Worm (Caenorhabditis elegans) whole organism, mixed stage, embryonic: ENCODE results near the gene T07H3.7.
"Not testable (repeated sequence)": the region's sequence is repeated elsewhere in the genome, so short reads cannot be mapped to it uniquely, and the experiment has no call there.

ENCODE experiments used
- blmp-1 ChIP-seq: fragments of 150-350 bp; optimal IDR thresholded peaks from 2 replicates; lab custom pipeline; 2014; ENCODE audit warnings: missing biosample characterization, missing genetic modification characterization
- ces-1 ChIP-seq: fragments of 150-350 bp; optimal IDR thresholded peaks from 2 replicates; lab custom pipeline; 2014; ENCODE audit warnings: missing biosample characterization, missing genetic modification reagents, missing genetic modification characterization
- cnd-1 ChIP-seq: fragments of 200-800 bp; sonication (Bioruptor generic); optimal IDR thresholded peaks from 2 replicates; lab custom pipeline; 2018; ENCODE audit warnings: mild to moderate bottlenecking, missing genetic modification characterization, missing compliant biosample characterization
- elt-3 ChIP-seq: fragments of 150-350 bp; optimal IDR thresholded peaks from 2 replicates; lab custom pipeline; 2014; ENCODE audit warnings: missing biosample characterization, missing genetic modification characterization
- hlh-1 ChIP-seq: fragments of 150-350 bp; optimal IDR thresholded peaks from 2 replicates; lab custom pipeline; 2014; ENCODE audit warnings: missing biosample characterization, missing genetic modification reagents, missing genetic modification characterization
- lsy-2 ChIP-seq: fragments of 150-350 bp; optimal IDR thresholded peaks from 2 replicates; lab custom pipeline; 2014; ENCODE audit warnings: missing biosample characterization, missing genetic modification characterization
- nhr-28 ChIP-seq: fragments of 150-350 bp; optimal IDR thresholded peaks from 2 replicates; lab custom pipeline; 2014; ENCODE audit warnings: missing biosample characterization, missing genetic modification characterization
- nhr-76 ChIP-seq: sonication (generic microtip); optimal IDR thresholded peaks from 2 replicates; lab custom pipeline; 2017; ENCODE audit warnings: missing biosample characterization, missing genetic modification characterization
- pha-4 ChIP-seq: fragments of 150-350 bp; optimal IDR thresholded peaks from 2 replicates; lab custom pipeline; 2018; ENCODE audit warnings: missing biosample characterization, missing genetic modification reagents, missing genetic modification characterization
- sem-2 ChIP-seq: fragments of 200-800 bp; sonication (Bioruptor generic); optimal IDR thresholded peaks from 2 replicates; lab custom pipeline; 2018; ENCODE audit warnings: mild to moderate bottlenecking, missing genetic modification characterization, missing compliant biosample characterization
- snpc-4 ChIP-seq: fragments of 150-350 bp; optimal IDR thresholded peaks from 2 replicates; lab custom pipeline; 2014; ENCODE audit warnings: missing biosample characterization, missing genetic modification characterization
- tbx-8 ChIP-seq: fragments of 200-800 bp; sonication (Bioruptor generic); optimal IDR thresholded peaks from 2 replicates; lab custom pipeline; 2018; ENCODE audit warnings: mild to moderate bottlenecking, missing genetic modification characterization, moderate library complexity, missing compliant biosample characterization
- unc-62 ChIP-seq: fragments of 150-350 bp; optimal IDR thresholded peaks from 2 replicates; lab custom pipeline; 2014; ENCODE audit warnings: missing biosample characterization, missing genetic modification reagents, missing genetic modification characterization

DNA sequence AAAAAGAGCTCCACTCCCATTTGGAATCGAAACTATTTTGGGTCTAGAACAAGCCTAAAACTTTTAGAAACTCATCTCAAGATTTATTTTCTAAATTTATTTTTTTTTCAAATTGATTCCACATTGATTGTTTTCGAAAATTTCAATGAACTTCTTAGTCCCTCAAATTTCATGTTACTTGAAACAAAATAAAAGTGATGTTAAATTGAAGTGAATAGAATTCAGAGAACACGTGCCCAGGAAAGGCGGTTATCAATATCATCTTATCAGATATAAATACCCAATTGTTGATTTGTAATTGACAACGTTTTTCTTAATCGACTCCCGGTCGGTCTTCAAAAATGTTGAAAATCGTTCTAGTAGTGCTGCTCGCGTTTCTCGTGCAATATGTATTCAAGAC, 49.1 kb downstream of the T07H3.7 start, which contains the start of gene poml-4:
- TF ChIP-seq ces-1; unc-62; sem-2; lsy-2; cnd-1 (tag; lab: Kevin White, UChicago); nhr-28; hlh-1 (tag; lab: Kevin White, UChicago); tbx-8 (GFP tag; lab: Kevin White, UChicago); snpc-4 (tag; lab: Kevin White, UChicago); pha-4 (tag; lab: Kevin White, UChicago); elt-3 (tag; lab: Kevin White, UChicago); blmp-1; nhr-76 (tag; lab: Kevin White, UChicago): not testable (repeated sequence)
